Worm (Caenorhabditis elegans) whole organism, L2 larva: ENCODE results near the gene daf-10.
"Not testable (repeated sequence)": the region's sequence is repeated elsewhere in the genome, so short reads cannot be mapped to it uniquely, and the experiment has no call there.

Experiments used
- aly-2 ChIP-seq: fragments of 150-350 bp; optimal IDR thresholded peaks from 2 replicates; lab custom pipeline; 2014; ENCODE audit warnings: missing biosample characterization, missing genetic modification characterization
- lin-39 ChIP-seq: fragments of 150-350 bp; optimal IDR thresholded peaks from 2 replicates; lab custom pipeline; 2014; ENCODE audit warnings: missing biosample characterization, missing genetic modification reagents, missing genetic modification characterization

DNA sequence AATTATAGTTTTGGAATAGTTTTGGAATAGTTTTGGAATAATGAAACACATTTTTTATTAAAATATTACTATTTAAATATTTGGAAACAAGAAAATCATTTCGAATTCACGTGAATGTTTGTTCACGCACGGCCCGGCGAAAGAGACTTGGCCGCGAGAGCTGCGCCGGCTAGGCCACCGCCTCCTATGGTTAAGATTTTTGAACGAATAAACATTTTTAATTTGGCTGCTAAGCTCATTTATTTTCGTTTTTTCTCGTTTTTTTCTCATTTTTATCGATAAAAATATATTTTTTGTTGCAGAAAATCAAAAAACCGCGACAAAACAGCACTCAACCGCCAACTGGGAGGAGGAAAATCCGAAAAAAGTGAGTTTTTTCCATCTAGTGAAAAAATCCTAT is 48.5 kb upstream of the daf-10 start, which contains the start of gene C46C2.7:
- TF ChIP-seq aly-2; lin-39 (tag; lab: Kevin White, UChicago): not testable (repeated sequence)
